Fruit fly (Drosophila melanogaster) whole organism, adult: ENCODE results near the gene CG15576.

Experiments
- CG11617 ChIP-seq: fragments of 200-800 bp; sonication (Bioruptor generic); optimal IDR thresholded peaks from 2 replicates; lab custom pipeline; 2017; ENCODE audit warnings: mild to moderate bottlenecking, missing biosample characterization, missing genetic modification reagents, missing genetic modification characterization
- CG14711 ChIP-seq: fragments of 200-800 bp; sonication (Bioruptor generic); optimal IDR thresholded peaks from 2 replicates; lab custom pipeline; 2018; ENCODE audit warnings: missing biosample characterization, mild to moderate bottlenecking, missing genetic modification characterization, moderate library complexity
- CG33017 ChIP-seq: fragments of 200-800 bp; sonication (Bioruptor generic); optimal IDR thresholded peaks from 2 replicates; lab custom pipeline; 2018; ENCODE audit warnings: missing biosample characterization, mild to moderate bottlenecking, missing genetic modification characterization, moderate library complexity
- CG5204 ChIP-seq: fragments of 200-800 bp; sonication (Bioruptor generic); optimal IDR thresholded peaks from 2 replicates; lab custom pipeline; 2016; ENCODE audit warnings: missing biosample characterization, missing genetic modification characterization
- CG7045 ChIP-seq: fragments of 200-800 bp; sonication (Bioruptor generic); optimal IDR thresholded peaks from 2 replicates; lab custom pipeline; 2017; ENCODE audit warnings: missing biosample characterization, mild to moderate bottlenecking, missing genetic modification characterization
- CG7101 ChIP-seq: fragments of 200-800 bp; sonication (Bioruptor generic); optimal IDR thresholded peaks from 2 replicates; lab custom pipeline; 2018; ENCODE audit warnings: missing biosample characterization, mild to moderate bottlenecking, missing genetic modification characterization, moderate library complexity
- Clk ChIP-seq: fragments of 200-800 bp; sonication (Bioruptor generic); optimal IDR thresholded peaks from 2 replicates; lab custom pipeline; 2017; ENCODE audit warnings: missing biosample characterization, missing genetic modification characterization
- Hr96 ChIP-seq: fragments of 200-800 bp; sonication (Bioruptor generic); optimal IDR thresholded peaks from 2 replicates; lab custom pipeline; 2016; ENCODE audit warnings: missing biosample characterization, missing genetic modification characterization
- cic ChIP-seq: fragments of 200-800 bp; sonication (Bioruptor generic); optimal IDR thresholded peaks from 2 replicates; lab custom pipeline; 2017; ENCODE audit warnings: missing biosample characterization, mild to moderate bottlenecking, missing genetic modification characterization, moderate library complexity
- ovo ChIP-seq: fragments of 200-800 bp; sonication (Bioruptor generic); optimal IDR thresholded peaks from 2 replicates; lab custom pipeline; 2016; ENCODE audit warnings: missing biosample characterization, missing genetic modification characterization
- pad ChIP-seq: fragments of 200-800 bp; sonication (Bioruptor generic); optimal IDR thresholded peaks from 3 replicates; lab custom pipeline; 2017; ENCODE audit warnings: missing biosample characterization, missing genetic modification characterization, mild to moderate bottlenecking, moderate library complexity, missing genetic modification reagents
- toe ChIP-seq: fragments of 200-800 bp; sonication (Bioruptor generic); optimal IDR thresholded peaks from 2 replicates; lab custom pipeline; 2016; ENCODE audit warnings: missing biosample characterization, missing genetic modification characterization

- TF ChIP-seq Clk (GFP tag; lab: Kevin White, UChicago) (no peak), Hr96 (GFP tag; lab: Kevin White, UChicago) (no peak), toe (GFP tag; lab: Kevin White, UChicago) (no peak), CG14711 (tag; lab: Kevin White, UChicago) (no peak), CG33017 (tag; lab: Kevin White, UChicago) (no peak), CG11617 (GFP tag; lab: Kevin White, UChicago) (no peak), cic (GFP tag; lab: Kevin White, UChicago) (no peak), CG5204 (GFP tag; lab: Kevin White, UChicago) (no peak), ovo (GFP tag; lab: Kevin White, UChicago) (no peak), CG7045 (no peak), pad (GFP tag; lab: Kevin White, UChicago) (no peak), CG7101 (no peak)
Measured at dm6 chrX:4265327-4265726, 12.7 kb upstream of the CG15576 start.
